Worm (Caenorhabditis elegans) whole organism, late embryonic: ENCODE data around the gene scav-1.

Experiments used
- ama-1 ChIP-seq: fragments of 150-350 bp; optimal IDR thresholded peaks from 2 replicates; lab custom pipeline; 2014
- ceh-2 ChIP-seq: sonication (generic microtip); optimal IDR thresholded peaks from 2 replicates; lab custom pipeline; 2016; ENCODE audit warnings: missing genotype, missing genetic modification characterization, missing compliant biosample characterization
- ceh-45 ChIP-seq: fragments of 200-800 bp; sonication (Bioruptor generic); IDR thresholded peaks from 2 replicates; pipeline ENCODE4 v1.3.6; 2022; ENCODE audit warnings: missing genetic modification reagents, missing genetic modification characterization, missing compliant biosample characterization
- dve-1 ChIP-seq: sonication (generic microtip); optimal IDR thresholded peaks from 2 replicates; lab custom pipeline; 2017; ENCODE audit warnings: antibody characterized with exemption, mild to moderate bottlenecking, missing genetic modification characterization, missing compliant biosample characterization
- elt-4 ChIP-seq: sonication (generic microtip); optimal IDR thresholded peaks from 2 replicates; lab custom pipeline; 2016; ENCODE audit warnings: missing genetic modification characterization, missing compliant biosample characterization
- fkh-10 ChIP-seq: fragments of 150-350 bp; optimal IDR thresholded peaks from 2 replicates; lab custom pipeline; 2014; ENCODE audit warnings: missing biosample characterization, missing genetic modification reagents, missing genetic modification characterization
- mec-3 ChIP-seq: sonication (generic microtip); optimal IDR thresholded peaks from 2 replicates; lab custom pipeline; 2016; ENCODE audit warnings: borderline replicate concordance, missing genetic modification characterization, missing compliant biosample characterization
- nhr-11 ChIP-seq: fragments of 150-350 bp; optimal IDR thresholded peaks from 2 replicates; lab custom pipeline; 2014; ENCODE audit warnings: missing biosample characterization, missing genetic modification characterization
- npax-4 ChIP-seq: sonication (generic microtip); optimal IDR thresholded peaks from 2 replicates; lab custom pipeline; 2016; ENCODE audit warnings: missing genetic modification characterization, missing compliant biosample characterization
- pat-9 ChIP-seq: fragments of 200-800 bp; sonication (Bioruptor generic); optimal IDR thresholded peaks from 2 replicates; lab custom pipeline; 2018; ENCODE audit warnings: mild to moderate bottlenecking, missing genetic modification characterization, moderate library complexity, missing compliant biosample characterization
- pha-2 ChIP-seq: sonication (generic microtip); optimal IDR thresholded peaks from 2 replicates; lab custom pipeline; 2017; ENCODE audit warnings: mild to moderate bottlenecking, missing genetic modification characterization, missing compliant biosample characterization
- pha-4 ChIP-seq: fragments of 150-350 bp; optimal IDR thresholded peaks from 2 replicates; lab custom pipeline; 2018; ENCODE audit warnings: missing biosample characterization, missing genetic modification reagents, missing genetic modification characterization
- pqm-1 ChIP-seq: sonication (generic microtip); optimal IDR thresholded peaks from 2 replicates; lab custom pipeline; 2016; ENCODE audit warnings: missing genetic modification characterization, missing compliant biosample characterization
- tbx-2 ChIP-seq: sonication (generic microtip); optimal IDR thresholded peaks from 2 replicates; lab custom pipeline; 2016; ENCODE audit warnings: missing genetic modification characterization, missing compliant biosample characterization

DNA sequence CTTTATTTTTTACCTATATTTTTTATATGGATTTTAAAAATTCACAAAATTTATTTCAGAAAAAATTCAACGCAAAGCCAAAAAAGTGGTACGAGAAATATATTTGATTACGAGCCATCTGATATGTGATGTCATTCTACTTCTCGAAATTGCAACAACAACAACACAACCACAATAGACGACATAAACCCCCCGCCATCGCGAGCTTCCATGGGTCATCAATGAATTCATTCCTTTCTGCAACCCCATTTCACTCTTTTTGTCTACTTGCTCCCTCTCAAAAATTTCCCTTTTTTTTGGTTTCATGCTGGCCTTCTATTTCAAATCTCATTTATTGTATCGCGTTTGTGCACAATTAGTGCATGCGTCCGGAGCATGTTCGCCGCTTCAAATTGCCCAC is 52.5 kb downstream of the scav-1 start:
- TF ChIP-seq dve-1 (no peak), nhr-11 (tag; lab: Kevin White, UChicago) (no peak), ama-1 (lab: Kevin White, UChicago) (no peak), pqm-1 (tag; lab: Kevin White, UChicago) (no peak), pha-4 (tag; lab: Kevin White, UChicago) (no peak), fkh-10 (no peak), npax-4 (tag; lab: Kevin White, UChicago) (no peak), elt-4 (tag; lab: Kevin White, UChicago) (no peak), tbx-2 (tag; lab: Kevin White, UChicago) (no peak), ceh-2 (tag; lab: Kevin White, UChicago) (no peak), pat-9 (tag; lab: Kevin White, UChicago) (no peak), mec-3 (tag; lab: Kevin White, UChicago) (no peak), pha-2 (tag; lab: Kevin White, UChicago) (no peak), ceh-45 (no peak)
